Worm (Caenorhabditis elegans) whole organism, dauer: ENCODE results near the gene nlp-21.

Source experiments
- unc-62 ChIP-seq: sonication (generic microtip); optimal IDR thresholded peaks from 2 replicates; lab custom pipeline; 2017; ENCODE audit warnings: missing biosample characterization, missing genetic modification reagents, missing genetic modification characterization

Gene nlp-21

DNA sequence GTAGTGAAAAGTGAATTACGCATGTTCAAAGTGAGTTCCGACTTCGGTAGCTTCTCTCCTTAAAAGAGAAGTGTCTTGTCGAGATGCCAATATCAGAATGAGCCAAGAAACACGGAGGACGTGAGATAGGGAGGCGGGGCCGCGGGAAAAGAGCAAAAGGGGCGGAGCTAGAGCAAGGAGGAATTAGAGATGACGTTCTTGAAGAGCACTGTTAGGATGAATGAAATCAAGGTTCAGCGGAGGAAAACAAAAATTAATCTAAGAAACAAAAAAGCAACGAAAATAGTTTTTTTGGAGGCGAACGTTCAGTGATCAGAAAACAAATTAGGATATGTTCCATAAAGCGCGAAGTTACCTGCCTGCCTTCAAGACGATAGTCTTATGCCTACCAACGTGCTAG lies at the start of gene nlp-21:
Gene nlp-21, minus strand, starts transcription at position 101 of the 400 bp plus-strand sequence.
- TF ChIP-seq unc-62 (GFP tag; lab: Kevin White, UChicago) = no peak

DNA sequence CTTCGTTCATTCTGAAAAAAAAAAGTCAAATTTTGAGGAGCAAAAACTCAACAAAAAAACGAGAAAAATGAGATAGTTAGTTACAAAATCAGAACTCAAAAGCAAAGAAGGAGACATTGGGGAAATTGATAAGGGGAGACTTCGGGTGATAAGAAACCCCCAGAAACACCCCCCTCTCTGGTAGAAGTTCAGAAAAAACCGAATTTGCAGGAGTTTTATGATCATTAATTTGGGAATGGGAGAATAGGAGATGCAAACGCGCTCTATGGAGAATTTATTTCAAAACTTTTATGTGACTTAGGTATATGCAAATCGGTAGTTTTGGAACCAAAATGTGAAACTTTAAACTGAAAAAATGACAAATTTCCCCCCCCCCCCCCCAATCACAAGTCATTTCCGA lies 49.5 kb upstream of the nlp-21 start, which contains the start of gene sbp-1:
Gene sbp-1, minus strand, starts transcription at position 11 of the 400 bp plus-strand sequence.
- no peak for TF ChIP-seq unc-62 (GFP tag; lab: Kevin White, UChicago)

DNA sequence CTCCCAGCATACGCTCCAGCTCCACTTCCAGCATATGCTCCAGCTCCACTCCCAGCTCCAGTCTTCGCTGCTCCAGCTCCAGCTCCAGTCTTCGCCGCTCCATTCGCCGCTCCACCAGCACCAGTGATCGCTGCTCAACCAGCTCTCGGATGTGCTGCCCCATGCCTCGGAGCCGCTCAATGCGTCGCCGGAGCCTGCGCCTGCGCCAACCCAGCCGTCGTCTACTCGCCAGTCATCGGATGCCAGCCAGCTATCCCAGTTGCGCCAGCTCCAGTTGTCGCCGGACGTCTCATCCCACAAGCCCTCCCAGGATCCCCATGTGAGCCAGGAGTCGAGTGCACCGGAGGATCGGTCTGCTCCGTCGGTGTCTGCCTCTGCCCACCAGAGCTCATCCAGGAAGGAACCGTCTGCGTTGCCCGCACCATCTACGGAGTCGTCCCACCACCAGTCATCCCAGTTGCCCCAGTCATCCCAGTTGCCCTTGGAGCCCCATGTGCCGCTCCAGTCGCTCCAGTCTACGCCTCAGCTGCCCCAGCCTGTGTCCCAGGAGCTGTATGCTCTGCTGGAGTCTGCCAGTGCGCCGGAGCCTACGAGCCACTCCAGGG lies 34.6 kb upstream of the nlp-21 start:
- no peak for TF ChIP-seq unc-62 (GFP tag; lab: Kevin White, UChicago)

DNA sequence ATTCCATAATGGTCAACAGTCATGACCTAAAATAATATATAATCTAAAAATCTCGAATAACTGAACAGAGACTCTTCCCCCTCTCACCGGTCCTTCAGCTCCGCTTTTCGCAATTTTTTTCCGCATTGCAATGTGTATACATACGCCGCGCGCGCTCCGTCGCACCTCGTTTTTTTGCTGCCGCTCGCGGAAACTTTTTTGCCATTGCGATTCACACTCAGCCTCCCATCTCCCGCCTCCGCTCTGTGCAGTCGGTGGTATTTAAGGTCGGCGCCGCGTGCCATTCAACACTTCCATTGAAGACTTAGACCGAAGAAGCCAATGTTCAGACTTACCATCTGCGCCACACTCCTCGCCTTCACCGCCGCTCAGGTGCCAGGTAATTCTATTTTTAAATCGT lies 33.8 kb upstream of the nlp-21 start, which contains the start of gene idpc-1:
Gene idpc-1, plus strand, starts transcription at position 301 of the 400 bp plus-strand sequence.
- no peak for TF ChIP-seq unc-62 (GFP tag; lab: Kevin White, UChicago)

DNA sequence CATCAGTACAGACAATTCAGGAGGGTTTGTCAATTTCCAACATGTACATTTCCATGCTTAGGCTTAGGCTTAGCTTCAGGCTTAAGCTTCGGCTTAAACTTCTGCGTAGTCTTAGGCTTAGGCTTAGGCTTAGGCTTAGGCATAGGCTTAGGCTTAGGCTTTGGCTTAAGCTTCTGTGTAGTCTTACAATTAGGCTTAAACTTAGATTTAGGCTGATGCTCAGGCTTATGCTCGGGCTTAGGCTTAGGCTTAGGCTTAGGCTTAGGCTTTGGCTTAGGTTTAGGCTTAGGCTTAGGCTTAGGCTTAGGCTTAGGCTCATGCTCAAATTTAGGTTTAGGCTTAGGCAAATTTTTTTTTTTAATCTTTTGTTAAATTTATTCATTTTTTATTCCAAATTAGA lies 31.8 kb upstream of the nlp-21 start:
- no peak for TF ChIP-seq unc-62 (GFP tag; lab: Kevin White, UChicago)

DNA sequence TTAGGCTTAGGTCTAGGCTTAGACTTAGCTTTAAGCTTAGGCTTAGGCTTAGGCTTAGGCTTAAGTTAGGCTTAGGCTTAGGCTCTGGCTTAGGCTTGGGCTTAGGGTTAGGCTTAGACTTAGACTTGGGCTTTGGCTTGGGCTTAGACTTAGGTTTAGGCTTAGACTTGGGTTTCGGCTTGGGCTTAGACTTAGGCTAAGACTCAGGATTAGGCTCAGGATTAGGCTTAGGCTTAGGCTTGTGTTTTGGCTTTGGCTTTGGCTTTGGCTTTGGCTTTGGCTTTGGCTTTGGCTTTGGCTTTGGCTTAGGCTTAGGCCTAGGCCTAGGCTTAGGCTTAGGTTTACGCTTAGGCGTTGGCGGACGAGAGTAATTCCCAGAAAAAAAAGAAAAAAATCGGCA lies 26.5 kb upstream of the nlp-21 start:
- TF ChIP-seq unc-62 (GFP tag; lab: Kevin White, UChicago) = no peak

DNA sequence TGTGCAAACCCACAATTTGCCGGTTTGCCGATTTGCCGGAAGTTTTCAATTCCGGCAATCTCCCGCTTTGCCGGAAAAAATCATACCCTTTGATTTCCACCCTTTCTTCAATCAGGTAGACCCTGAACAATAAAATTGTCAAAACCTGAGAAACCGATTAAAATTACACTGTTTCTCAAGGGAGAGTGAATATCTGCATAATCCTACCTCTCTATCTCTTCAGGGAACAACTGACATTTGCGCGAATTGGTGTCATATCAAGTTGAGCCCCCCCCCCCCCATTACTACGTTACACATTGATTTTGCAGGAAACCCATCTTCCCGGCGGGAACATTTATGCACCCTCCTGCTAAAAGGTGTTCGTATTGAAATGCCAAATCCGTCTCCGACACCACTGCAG lies 17.3 kb upstream of the nlp-21 start, which contains the start of gene twk-31:
Gene twk-31, plus strand, starts transcription at position 301 of the 400 bp plus-strand sequence.
- no peak for TF ChIP-seq unc-62 (GFP tag; lab: Kevin White, UChicago)

DNA sequence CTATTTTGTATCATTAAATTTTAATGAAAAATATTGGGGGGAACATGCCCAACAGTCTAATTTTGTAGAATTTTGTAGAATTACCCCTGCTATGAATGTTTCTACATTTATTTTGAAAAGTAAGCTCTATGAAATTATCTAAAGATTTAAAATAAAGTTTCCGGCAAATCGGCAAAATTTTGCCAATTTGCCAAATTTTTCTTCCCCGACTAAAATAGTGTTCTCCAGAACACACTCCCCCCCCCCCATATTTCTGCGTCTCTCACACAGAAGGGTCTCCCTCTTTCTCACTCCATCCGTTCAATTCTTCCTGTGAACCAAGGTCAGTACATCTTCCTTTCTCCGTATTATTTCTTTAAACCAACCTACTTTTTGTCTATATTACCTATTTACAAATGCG lies 12.0 kb upstream of the nlp-21 start, which contains the start of gene Y47D3B.4:
Gene Y47D3B.4, plus strand, starts transcription at position 301 of the 400 bp plus-strand sequence.
- TF ChIP-seq unc-62 (GFP tag; lab: Kevin White, UChicago) = no peak

DNA sequence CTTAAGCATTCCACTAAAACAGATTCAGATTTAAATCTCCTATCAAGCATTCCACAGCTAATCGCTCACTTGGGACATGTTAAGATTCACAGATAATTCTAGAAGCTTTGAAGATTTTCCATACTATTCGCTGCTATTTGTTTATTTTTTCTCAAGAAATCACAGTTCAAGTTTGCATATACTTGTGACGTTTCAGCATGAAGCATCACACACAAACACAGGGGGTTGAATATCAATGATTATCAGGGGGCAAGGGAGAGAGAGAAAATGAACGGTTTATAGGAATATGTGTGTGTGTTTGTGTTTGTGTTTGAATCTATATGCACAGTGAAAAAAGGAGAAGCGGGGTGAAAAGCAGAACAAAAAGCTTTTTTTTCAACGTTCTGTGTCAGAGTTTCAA lies 9.7 kb upstream of the nlp-21 start, which contains the start of gene Y47D3B.12:
Gene Y47D3B.12, plus strand, starts transcription at position 301 of the 400 bp plus-strand sequence.
- no peak for TF ChIP-seq unc-62 (GFP tag; lab: Kevin White, UChicago)

ce11 chrIII:11397499-11397898 lies 4.4 kb upstream of the nlp-21 start, which contains the start of gene Y47D3B.3:
TSS of gene Y47D3B.3 (plus strand) at chrIII:11397799.
- TF ChIP-seq unc-62 (GFP tag; lab: Kevin White, UChicago) = no peak

DNA sequence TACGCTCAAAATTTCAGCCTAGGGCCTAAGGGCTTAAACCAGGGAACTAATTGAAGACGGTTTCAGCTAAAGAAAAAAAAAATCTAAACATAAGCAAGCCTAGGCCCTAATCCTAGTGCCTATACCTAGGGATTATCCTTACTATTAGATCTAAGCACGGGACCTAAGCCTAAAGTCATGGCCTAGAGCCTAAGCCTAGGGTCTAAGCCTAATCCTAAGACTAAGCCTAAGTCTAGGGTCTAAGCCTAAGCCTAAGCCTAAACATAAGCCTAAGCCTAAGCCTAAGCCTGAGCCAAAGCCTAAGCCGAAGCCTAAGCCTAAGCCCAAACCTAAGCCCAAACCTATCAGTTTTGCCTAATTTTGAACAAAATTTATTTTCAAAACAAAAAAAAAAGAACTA lies 322 bp downstream of the nlp-21 start:
- no peak for TF ChIP-seq unc-62 (GFP tag; lab: Kevin White, UChicago)

ce11 chrIII:11391601-11392520 lies 1.2 kb downstream of the nlp-21 start:
- TF ChIP-seq unc-62 (GFP tag; lab: Kevin White, UChicago) = no peak

ce11 chrIII:11390832-11391231 lies 2.2 kb downstream of the nlp-21 start:
- TF ChIP-seq unc-62 (GFP tag; lab: Kevin White, UChicago) = no peak

DNA sequence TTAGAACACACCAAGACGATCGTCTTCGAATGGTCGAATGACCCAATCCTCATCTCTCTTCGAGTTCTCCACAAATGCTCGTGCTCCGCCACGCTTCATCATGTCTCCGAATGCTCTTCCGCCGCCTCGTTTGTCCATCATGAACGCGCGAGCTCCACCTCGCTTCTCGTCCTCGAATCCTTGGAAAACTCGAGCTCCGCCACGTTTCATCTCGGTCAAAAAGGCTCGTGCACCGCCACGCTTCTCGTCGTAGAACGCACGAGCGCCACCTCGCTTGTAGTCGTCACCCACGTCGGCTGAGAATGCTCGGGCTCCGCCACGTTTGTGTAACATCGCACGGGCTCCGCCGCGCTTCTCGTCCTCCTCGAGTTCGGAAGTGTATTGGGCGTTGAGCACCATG lies 3.7 kb downstream of the nlp-21 start:
- TF ChIP-seq unc-62 (GFP tag; lab: Kevin White, UChicago) = no peak

- TF ChIP-seq unc-62 (GFP tag; lab: Kevin White, UChicago) = no peak
These were observed 11.1 kb downstream of the nlp-21 start, which contains the start of gene subs-4 for ce11 chrIII:11381922-11382321. TSS of gene subs-4 (plus strand) at chrIII:11382222.

DNA sequence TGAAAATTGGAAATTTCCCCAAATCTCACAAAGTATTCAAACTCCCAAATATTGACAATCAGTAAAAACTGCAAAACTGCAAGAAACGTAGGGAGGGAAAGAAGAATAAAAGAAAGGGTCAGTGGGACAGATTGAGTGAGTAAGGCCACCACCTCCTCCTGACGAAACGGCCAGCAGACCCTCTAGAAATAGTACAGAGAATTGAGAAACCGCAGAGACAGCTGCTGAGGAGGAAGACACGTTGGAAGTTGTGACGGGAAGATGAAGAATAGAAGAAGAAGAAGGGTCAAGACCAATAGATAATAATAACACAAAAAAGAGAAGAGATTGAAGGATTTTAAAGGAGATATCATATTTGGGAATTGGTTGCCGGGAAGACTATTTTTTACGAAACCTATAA lies 12.5 kb downstream of the nlp-21 start:
- TF ChIP-seq unc-62 (GFP tag; lab: Kevin White, UChicago) = no peak
